Worm (Caenorhabditis elegans) whole organism, young adult: Measurements from ENCODE around the gene psa-3.

ENCODE experiments used
- F10E7.11 ChIP-seq: sonication (generic microtip); optimal IDR thresholded peaks from 2 replicates; lab custom pipeline; 2017; ENCODE audit warnings: mild to moderate bottlenecking, missing genetic modification characterization, moderate library complexity, missing compliant biosample characterization
- F22D6.2 ChIP-seq: sonication (generic microtip); optimal IDR thresholded peaks from 2 replicates; lab custom pipeline; 2016; ENCODE audit warnings: mild to moderate bottlenecking, missing genetic modification characterization, missing compliant biosample characterization
- F39B2.1 ChIP-seq: fragments of 200-800 bp; sonication (Bioruptor generic); IDR thresholded peaks from 2 replicates; pipeline ENCODE4 v1.3.6; 2022; ENCODE audit warnings: missing genetic modification reagents, missing genetic modification characterization, missing compliant biosample characterization
- F49E8.2 ChIP-seq: sonication (generic microtip); optimal IDR thresholded peaks from 3 replicates; lab custom pipeline; 2017; ENCODE audit warnings: missing genetic modification characterization, mild to moderate bottlenecking, missing compliant biosample characterization, antibody characterized with exemption, moderate library complexity; ENCODE audit not compliant: insufficient read depth
- F52B5.7 ChIP-seq: sonication (generic microtip); optimal IDR thresholded peaks from 2 replicates; lab custom pipeline; 2016; ENCODE audit warnings: mild to moderate bottlenecking, missing genetic modification characterization, missing compliant biosample characterization
- Y53F4B.3 ChIP-seq: fragments of 200-800 bp; sonication (Bioruptor generic); IDR thresholded peaks from 2 replicates; pipeline ENCODE4 v1.3.6; 2022; ENCODE audit warnings: missing genetic modification reagents, missing genetic modification characterization, missing compliant biosample characterization
- Y67H2A.10 ChIP-seq: fragments of 200-800 bp; sonication (Bioruptor generic); conservative IDR thresholded peaks from 2 replicates; pipeline ENCODE4 v1.3.6; 2022; ENCODE audit warnings: missing genetic modification reagents, missing genetic modification characterization, missing compliant biosample characterization
- ama-1 ChIP-seq, 3 experiments: fragments of 150-350 bp in 1 of 3; sonication (generic microtip) in 2 of 3; optimal IDR thresholded peaks; 2 replicates each; lab custom pipeline; 2014 to 2018; ENCODE audit warnings: missing biosample characterization in 2 of 3, missing genetic modification characterization in 2 of 3, missing genetic modification reagents in 2 of 3
- aptf-3 ChIP-seq: fragments of 200-800 bp; sonication (Bioruptor generic); IDR thresholded peaks from 2 replicates; pipeline ENCODE4 v1.3.6; 2022; ENCODE audit warnings: missing genetic modification characterization, missing compliant biosample characterization
- athp-1 ChIP-seq: sonication (generic microtip); optimal IDR thresholded peaks from 2 replicates; lab custom pipeline; 2017; ENCODE audit warnings: mild to moderate bottlenecking, missing genetic modification characterization, missing compliant biosample characterization
- attf-6 ChIP-seq: fragments of 200-800 bp; sonication (Bioruptor generic); IDR thresholded peaks from 2 replicates; pipeline ENCODE4 v1.3.6; 2022; ENCODE audit warnings: missing genetic modification reagents, missing genetic modification characterization, missing compliant biosample characterization
- ccch-3 ChIP-seq: fragments of 200-800 bp; sonication (Bioruptor generic); optimal IDR thresholded peaks from 2 replicates; lab custom pipeline; 2018; ENCODE audit warnings: mild to moderate bottlenecking, missing genetic modification characterization, missing compliant biosample characterization
- cebp-1 ChIP-seq, 2 experiments: fragments of 200-800 bp in 1 of 2; sonication (Bioruptor generic) in 1 of 2; sonication (generic microtip) in 1 of 2; IDR thresholded peaks in 1 of 2; optimal IDR thresholded peaks in 1 of 2; 2 replicates each; pipeline versions ENCODE4 v1.3.6 to Lab custom; 2017 to 2022; ENCODE audit warnings: missing compliant biosample characterization in 2 of 2, missing genetic modification characterization in 2 of 2, mild to moderate bottlenecking in 1 of 2, missing genetic modification reagents in 1 of 2, moderate library complexity in 1 of 2
- ceh-27 ChIP-seq: fragments of 200-800 bp; sonication (Bioruptor generic); optimal IDR thresholded peaks from 2 replicates; lab custom pipeline; 2018; ENCODE audit warnings: mild to moderate bottlenecking, missing genetic modification characterization, moderate library complexity, missing compliant biosample characterization
- ceh-79 ChIP-seq: sonication (generic microtip); optimal IDR thresholded peaks from 2 replicates; lab custom pipeline; 2017; ENCODE audit warnings: mild to moderate bottlenecking, missing genetic modification characterization, missing compliant biosample characterization
- efl-1 ChIP-seq: fragments of 150-350 bp; optimal IDR thresholded peaks from 2 replicates; lab custom pipeline; 2014; ENCODE audit warnings: missing biosample characterization, missing genetic modification reagents, missing genetic modification characterization
- hlh-12 ChIP-seq: sonication (generic microtip); optimal IDR thresholded peaks from 2 replicates; lab custom pipeline; 2016; ENCODE audit warnings: missing genetic modification characterization, missing compliant biosample characterization
- hmg-1.2 ChIP-seq: fragments of 200-800 bp; sonication (Bioruptor generic); IDR thresholded peaks from 2 replicates; pipeline ENCODE4 v1.3.6; 2022; ENCODE audit warnings: missing genetic modification reagents, missing genetic modification characterization, missing compliant biosample characterization
- hrde-1 ChIP-seq: sonication (generic microtip); optimal IDR thresholded peaks from 2 replicates; lab custom pipeline; 2016; ENCODE audit warnings: missing genetic modification characterization, mild to moderate bottlenecking, missing compliant biosample characterization, moderate library complexity, missing genotype, missing genetic modification reagents, borderline replicate concordance
- lag-1 ChIP-seq: fragments of 200-800 bp; sonication (Bioruptor generic); IDR thresholded peaks from 2 replicates; pipeline ENCODE4 v1.3.6; 2022; ENCODE audit warnings: missing genetic modification reagents, missing genetic modification characterization, missing compliant biosample characterization
- lin-54 ChIP-seq: fragments of 200-800 bp; sonication (Bioruptor generic); optimal IDR thresholded peaks from 2 replicates; lab custom pipeline; 2018; ENCODE audit warnings: mild to moderate bottlenecking, missing genetic modification characterization, missing compliant biosample characterization
- lsy-27 ChIP-seq: sonication (generic microtip); optimal IDR thresholded peaks from 2 replicates; lab custom pipeline; 2017; ENCODE audit warnings: missing genetic modification characterization, mild to moderate bottlenecking, missing compliant biosample characterization, antibody characterized with exemption, missing genotype, borderline replicate concordance; ENCODE audit not compliant: insufficient read depth
- mcd-1 ChIP-seq: fragments of 200-800 bp; sonication (Bioruptor generic); IDR thresholded peaks from 2 replicates; pipeline ENCODE4 v1.3.6; 2022; ENCODE audit warnings: missing genetic modification reagents, missing genetic modification characterization, missing compliant biosample characterization
- nfya-1 ChIP-seq: sonication (generic microtip); optimal IDR thresholded peaks from 2 replicates; lab custom pipeline; 2017; ENCODE audit warnings: antibody characterized with exemption, missing compliant biosample characterization, missing genetic modification characterization, borderline replicate concordance; ENCODE audit not compliant: insufficient read depth
- nfya-2 ChIP-seq: fragments of 200-800 bp; sonication (Bioruptor generic); IDR thresholded peaks from 2 replicates; pipeline ENCODE4 v1.3.6; 2022; ENCODE audit warnings: missing genetic modification reagents, missing genetic modification characterization, missing compliant biosample characterization
- nhr-27 ChIP-seq: fragments of 200-800 bp; sonication (Bioruptor generic); optimal IDR thresholded peaks from 2 replicates; lab custom pipeline; 2018; ENCODE audit warnings: mild to moderate bottlenecking, missing genetic modification characterization, moderate library complexity, missing compliant biosample characterization
- rpc-1 ChIP-seq, 2 experiments: fragments of 150-350 bp in 1 of 2; sonication (generic microtip) in 1 of 2; optimal IDR thresholded peaks; 2 replicates each; lab custom pipeline; 2014 to 2018; ENCODE audit warnings: missing biosample characterization in 1 of 2, missing genetic modification characterization in 1 of 2, missing genetic modification reagents in 1 of 2, missing genotype in 1 of 2
- sea-2 ChIP-seq: fragments of 200-800 bp; sonication (Bioruptor generic); IDR thresholded peaks from 2 replicates; pipeline ENCODE4 v1.3.6; 2022; ENCODE audit warnings: missing genetic modification characterization, missing compliant biosample characterization
- snpc-1.1 ChIP-seq: sonication (generic microtip); optimal IDR thresholded peaks from 2 replicates; lab custom pipeline; 2017; ENCODE audit warnings: missing genetic modification characterization, mild to moderate bottlenecking, missing compliant biosample characterization, antibody characterized with exemption, moderate library complexity, missing genotype, missing genetic modification reagents; ENCODE audit not compliant: insufficient read depth
- snpc-3.4 ChIP-seq: sonication (generic microtip); optimal IDR thresholded peaks from 2 replicates; lab custom pipeline; 2017; ENCODE audit warnings: missing genetic modification characterization, mild to moderate bottlenecking, missing compliant biosample characterization, antibody characterized with exemption, moderate library complexity, missing genotype, missing genetic modification reagents
- zim-3 ChIP-seq: sonication (generic microtip); optimal IDR thresholded peaks from 2 replicates; lab custom pipeline; 2017; ENCODE audit warnings: mild to moderate bottlenecking, missing genetic modification characterization, moderate library complexity, missing compliant biosample characterization
- ztf-18 ChIP-seq: sonication (generic microtip); optimal IDR thresholded peaks from 2 replicates; lab custom pipeline; 2016; ENCODE audit warnings: missing genotype, mild to moderate bottlenecking, missing genetic modification characterization, missing compliant biosample characterization
- ztf-25 ChIP-seq: fragments of 200-800 bp; sonication (Bioruptor generic); IDR thresholded peaks from 2 replicates; pipeline ENCODE4 v1.3.6; 2022; ENCODE audit warnings: missing genetic modification reagents, missing genetic modification characterization, missing compliant biosample characterization

Gene psa-3

DNA sequence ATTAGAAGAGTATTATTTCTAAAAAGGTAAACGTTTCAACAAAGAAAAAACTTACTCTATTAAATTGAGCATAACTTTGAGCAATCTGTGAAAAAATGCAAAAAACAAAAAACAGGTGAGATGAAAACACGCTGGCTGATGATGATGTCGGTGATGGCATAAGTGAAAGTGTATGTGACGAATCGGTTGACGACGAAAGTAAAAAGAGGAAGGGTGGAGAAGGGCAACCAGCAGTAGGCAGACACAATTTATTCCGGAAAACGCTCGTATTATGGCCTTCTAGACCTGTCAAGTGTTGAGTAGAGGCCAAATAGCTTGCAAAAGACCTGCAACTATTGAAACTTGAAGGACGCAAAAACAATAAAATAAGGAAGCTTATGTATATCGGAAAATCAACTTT, 20.2 kb downstream of the psa-3 start, which contains the start of gene nas-13:
TSS of gene nas-13 (minus strand) at position 323 of the 400 bp plus-strand sequence.
- no peak for TF ChIP-seq F39B2.1 (GFP tag; lab: Robert Waterston, UW)
- TF ChIP-seq hlh-12, result no peak
- TF ChIP-seq nfya-2 (GFP tag; lab: Robert Waterston, UW), result no peak
- TF ChIP-seq snpc-3.4 (tag; lab: Kevin White, UChicago), result no peak
- no peak for TF ChIP-seq ztf-25 (GFP tag; lab: Robert Waterston, UW)
- TF ChIP-seq ztf-18 (tag; lab: Kevin White, UChicago), result no peak
- no peak for TF ChIP-seq hmg-1.2 (GFP tag; lab: Robert Waterston, UW)
- TF ChIP-seq lag-1 (GFP tag; lab: Robert Waterston, UW), result no peak
- no peak for TF ChIP-seq ccch-3 (GFP tag; lab: Kevin White, UChicago)
- TF ChIP-seq rpc-1 (optimal IDR thresholded peaks at IDR 0.05; lab: Kevin White, UChicago), result no peak
- no peak for TF ChIP-seq rpc-1 (tag; optimal IDR thresholded peaks at IDR 0.05; lab: Kevin White, UChicago)
- no peak for TF ChIP-seq efl-1 (GFP tag; lab: Kevin White, UChicago)
- no peak for TF ChIP-seq cebp-1 (GFP tag; IDR thresholded peaks at IDR 0.05; lab: Robert Waterston, UW)
- TF ChIP-seq cebp-1 (tag; optimal IDR thresholded peaks at IDR 0.05; lab: Kevin White, UChicago), result no peak
- no peak for TF ChIP-seq F52B5.7 (tag; lab: Kevin White, UChicago)

DNA sequence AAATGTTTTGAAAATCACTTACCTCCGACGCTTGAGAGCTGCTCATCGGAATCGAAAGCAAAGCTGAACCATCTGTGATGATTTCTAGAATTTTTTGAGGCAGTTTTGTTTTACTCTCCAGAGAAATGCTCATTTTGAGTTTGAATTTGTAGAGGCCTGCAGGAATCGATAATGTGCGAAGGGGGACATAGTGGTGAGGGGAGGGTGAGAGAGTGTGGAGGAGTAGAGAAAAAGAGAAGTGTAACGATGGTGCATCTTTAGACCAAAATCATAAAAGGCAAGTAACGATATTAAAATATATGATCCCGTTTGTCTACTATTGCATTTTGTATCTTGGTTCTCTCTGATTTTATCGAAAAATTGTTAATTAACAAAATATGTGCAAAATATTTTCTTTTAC, 23.3 kb downstream of the psa-3 start, which contains the start of gene blos-8:
TSS of gene blos-8 (minus strand) at position 216 of the 400 bp plus-strand sequence.
- no peak for TF ChIP-seq mcd-1 (GFP tag; lab: Robert Waterston, UW)
- TF ChIP-seq attf-6 (GFP tag; lab: Robert Waterston, UW), result no peak
- no peak for TF ChIP-seq Y53F4B.3
- no peak for TF ChIP-seq zim-3 (tag; lab: Kevin White, UChicago)
- no peak for TF ChIP-seq hrde-1
- TF ChIP-seq F10E7.11 (tag; lab: Kevin White, UChicago), result no peak
- no peak for TF ChIP-seq hlh-12
- no peak for TF ChIP-seq lag-1 (GFP tag; lab: Robert Waterston, UW)
- no peak for TF ChIP-seq ceh-79 (tag; lab: Kevin White, UChicago)
- TF ChIP-seq Y67H2A.10 (GFP tag; lab: Robert Waterston, UW), result no peak
- TF ChIP-seq snpc-1.1 (tag; lab: Kevin White, UChicago), result no peak
- no peak for TF ChIP-seq sea-2 (GFP tag; lab: Robert Waterston, UW)
- no peak for TF ChIP-seq lin-54 (GFP tag; lab: Kevin White, UChicago)
- TF ChIP-seq F49E8.2 (tag; lab: Kevin White, UChicago), result no peak
- TF ChIP-seq nhr-27 (tag; lab: Kevin White, UChicago), result no peak
- TF ChIP-seq aptf-3 (GFP tag; lab: Robert Waterston, UW), result no peak
- no peak for TF ChIP-seq nfya-1 (tag; lab: Kevin White, UChicago)
- no peak for TF ChIP-seq ceh-27 (GFP tag; lab: Kevin White, UChicago)
- no peak for TF ChIP-seq ama-1 (optimal IDR thresholded peaks at IDR 0.05; lab: Kevin White, UChicago)
- no peak for TF ChIP-seq ama-1 (GFP tag; optimal IDR thresholded peaks at IDR 0.05; lab: Kevin White, UChicago)
- no peak for TF ChIP-seq F22D6.2 (tag; lab: Kevin White, UChicago)

DNA sequence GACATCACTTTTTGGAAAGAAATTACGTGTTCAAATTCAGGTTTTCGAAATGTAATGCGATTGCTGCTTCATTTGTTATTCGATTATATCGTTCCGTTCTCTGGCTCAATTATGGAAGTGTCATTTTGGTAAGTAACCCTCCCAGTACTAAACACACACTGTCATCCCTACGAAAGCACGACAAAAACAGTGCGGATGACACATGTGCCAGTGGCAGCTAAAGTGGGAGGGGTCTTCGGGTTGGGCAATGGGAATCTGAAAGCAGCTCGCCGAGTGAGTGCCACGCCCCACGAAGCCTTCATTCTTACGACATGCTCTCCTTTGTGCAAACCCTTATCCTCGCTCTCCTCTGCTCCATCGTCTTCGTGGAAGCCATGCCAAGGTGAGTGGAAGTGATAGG, 25.8 kb downstream of the psa-3 start, which contains the start of gene flp-32:
TSS of gene flp-32 (plus strand) at position 301 of the 400 bp plus-strand sequence.
- TF ChIP-seq mcd-1 (GFP tag; lab: Robert Waterston, UW) (no peak), athp-1 (tag; lab: Kevin White, UChicago) (no peak), lsy-27 (no peak)
